Fruit fly (Drosophila melanogaster) whole organism, embryonic: ENCODE data around the gene Eip63E.

Experiments
- Abd-B ChIP-seq: fragments of 200-800 bp; sonication (Bioruptor generic); optimal IDR thresholded peaks from 2 replicates; lab custom pipeline; 2018; ENCODE audit warnings: missing biosample characterization, mild to moderate bottlenecking, missing genetic modification characterization, moderate library complexity
- CG10431 ChIP-seq: fragments of 200-800 bp; sonication (Bioruptor generic); optimal IDR thresholded peaks from 3 replicates; lab custom pipeline; 2018; ENCODE audit warnings: missing biosample characterization, mild to moderate bottlenecking, missing genetic modification characterization
- CG11085 ChIP-seq: fragments of 200-800 bp; sonication (Bioruptor generic); IDR thresholded peaks from 2 replicates; pipeline ENCODE4 v1.3.6; 2022; ENCODE audit warnings: missing biosample characterization, missing genetic modification characterization
- CG12219 ChIP-seq: fragments of 200-800 bp; sonication (Bioruptor generic); optimal IDR thresholded peaks from 3 replicates; lab custom pipeline; 2018; ENCODE audit warnings: missing biosample characterization, mild to moderate bottlenecking, missing genetic modification characterization
- CG14860 ChIP-seq: fragments of 200-800 bp; sonication (Bioruptor generic); IDR thresholded peaks from 3 replicates; pipeline ENCODE4 v1.3.6; 2022; ENCODE audit warnings: missing biosample characterization, missing genetic modification characterization; ENCODE audit not compliant: partially characterized antibody
- CG15011 ChIP-seq: fragments of 200-800 bp; sonication (Bioruptor generic); optimal IDR thresholded peaks from 3 replicates; lab custom pipeline; 2018; ENCODE audit warnings: missing biosample characterization, mild to moderate bottlenecking, missing genetic modification characterization
- CG15269 ChIP-seq: fragments of 200-800 bp; sonication (Bioruptor generic); optimal IDR thresholded peaks from 2 replicates; lab custom pipeline; 2018; ENCODE audit warnings: missing biosample characterization, mild to moderate bottlenecking, missing genetic modification characterization, moderate library complexity
- CG16863 ChIP-seq: fragments of 200-800 bp; sonication (Bioruptor generic); optimal IDR thresholded peaks from 3 replicates; lab custom pipeline; 2016; ENCODE audit warnings: missing biosample characterization, missing genetic modification characterization
- CG2120 ChIP-seq: fragments of 200-800 bp; sonication (Bioruptor generic); optimal IDR thresholded peaks from 3 replicates; lab custom pipeline; 2016; ENCODE audit warnings: missing biosample characterization, missing genetic modification characterization
- CG2678 ChIP-seq: fragments of 200-800 bp; sonication (Bioruptor generic); optimal IDR thresholded peaks from 3 replicates; lab custom pipeline; 2019; ENCODE audit warnings: missing biosample characterization, mild to moderate bottlenecking, missing genetic modification characterization, moderate library complexity
- CG30020 ChIP-seq: fragments of 200-800 bp; optimal IDR thresholded peaks from 2 replicates; lab custom pipeline; 2019; ENCODE audit warnings: missing biosample characterization, mild to moderate bottlenecking, missing genetic modification characterization, moderate library complexity
- CG4617 ChIP-seq: fragments of 200-800 bp; sonication (Bioruptor generic); optimal IDR thresholded peaks from 3 replicates; lab custom pipeline; 2016; ENCODE audit warnings: missing biosample characterization, missing genetic modification characterization, borderline replicate concordance
- CG6791 ChIP-seq: fragments of 200-800 bp; sonication (Bioruptor generic); IDR thresholded peaks from 3 replicates; pipeline ENCODE4 v1.3.6; 2022; ENCODE audit warnings: missing biosample characterization, missing genetic modification characterization; ENCODE audit not compliant: partially characterized antibody
- CG7271 ChIP-seq: fragments of 200-800 bp; sonication (Bioruptor generic); optimal IDR thresholded peaks from 2 replicates; lab custom pipeline; 2018; ENCODE audit warnings: missing biosample characterization, mild to moderate bottlenecking, missing genetic modification characterization, moderate library complexity
- CG7372 ChIP-seq: fragments of 200-800 bp; sonication (Bioruptor generic); IDR thresholded peaks from 2 replicates; pipeline ENCODE4 v1.3.6; 2022; ENCODE audit warnings: missing biosample characterization, missing genetic modification characterization
- CG9437 ChIP-seq: fragments of 200-800 bp; sonication (Bioruptor generic); optimal IDR thresholded peaks from 2 replicates; lab custom pipeline; 2018; ENCODE audit warnings: missing biosample characterization, mild to moderate bottlenecking, missing genetic modification characterization
- CG9609 ChIP-seq: fragments of 200-800 bp; sonication (Bioruptor generic); optimal IDR thresholded peaks from 3 replicates; lab custom pipeline; 2016; ENCODE audit warnings: missing biosample characterization, missing genetic modification characterization
- D19B ChIP-seq: fragments of 200-800 bp; sonication (Bioruptor generic); optimal IDR thresholded peaks from 2 replicates; lab custom pipeline; 2017; ENCODE audit warnings: missing biosample characterization, mild to moderate bottlenecking, missing genetic modification characterization
- E2f2 ChIP-seq: fragments of 200-800 bp; sonication (Bioruptor generic); IDR thresholded peaks from 2 replicates; pipeline ENCODE4 v1.3.6; 2022; ENCODE audit warnings: missing biosample characterization, missing genetic modification characterization
- Hr3 ChIP-seq: fragments of 200-800 bp; sonication (Bioruptor generic); optimal IDR thresholded peaks from 3 replicates; lab custom pipeline; 2016; ENCODE audit warnings: missing biosample characterization, missing genetic modification characterization
- NK7.1 ChIP-seq: fragments of 200-800 bp; sonication (Bioruptor generic); optimal IDR thresholded peaks from 3 replicates; lab custom pipeline; 2016; ENCODE audit warnings: missing biosample characterization, missing genetic modification characterization
- Neu2 ChIP-seq: fragments of 200-800 bp; sonication (Bioruptor generic); optimal IDR thresholded peaks from 3 replicates; lab custom pipeline; 2016; ENCODE audit warnings: missing biosample characterization, missing genetic modification characterization, borderline replicate concordance
- Oaz ChIP-seq: fragments of 200-800 bp; sonication (Bioruptor generic); IDR thresholded peaks from 2 replicates; pipeline ENCODE4 v1.3.6; 2022; ENCODE audit warnings: missing biosample characterization, missing genetic modification characterization
- Optix ChIP-seq: fragments of 200-800 bp; sonication (Bioruptor generic); IDR thresholded peaks from 3 replicates; pipeline ENCODE4 v1.3.6; 2022; ENCODE audit warnings: missing biosample characterization, missing genetic modification characterization
- Ptx1 ChIP-seq: fragments of 200-800 bp; sonication (Bioruptor generic); IDR thresholded peaks from 2 replicates; pipeline ENCODE4 v1.3.6; 2022; ENCODE audit warnings: missing biosample characterization, missing genetic modification characterization
- Six4 ChIP-seq: fragments of 200-800 bp; sonication (Bioruptor generic); optimal IDR thresholded peaks from 2 replicates; lab custom pipeline; 2016; ENCODE audit warnings: missing biosample characterization, missing genetic modification characterization
- Sry-δ ChIP-seq: fragments of 200-800 bp; sonication (Bioruptor generic); optimal IDR thresholded peaks from 2 replicates; lab custom pipeline; 2016; ENCODE audit warnings: missing biosample characterization, missing genetic modification characterization
- Ssrp ChIP-seq: fragments of 200-800 bp; sonication (Bioruptor generic); optimal IDR thresholded peaks from 2 replicates; lab custom pipeline; 2018; ENCODE audit warnings: missing biosample characterization, mild to moderate bottlenecking, missing genetic modification characterization, moderate library complexity
- Stat92E ChIP-seq, 3 experiments: fragments of >200 bp in 2 of 3; fragments of 200-800 bp in 1 of 3; sonication (Bioruptor generic) in 1 of 3; optimal IDR thresholded peaks; 2 replicates each; lab custom pipeline; 2017 to 2019; ENCODE audit warnings: missing biosample characterization in 3 of 3, missing genetic modification characterization in 3 of 3, mild to moderate bottlenecking in 1 of 3, moderate library complexity in 1 of 3
- TFAM ChIP-seq: fragments of 200-800 bp; sonication (Bioruptor generic); optimal IDR thresholded peaks from 2 replicates; lab custom pipeline; 2017; ENCODE audit warnings: missing biosample characterization, missing genetic modification characterization, inconsistent platforms
- Trl ChIP-seq, 3 experiments: fragments of >200 bp in 2 of 3; fragments of 200-800 bp in 1 of 3; sonication (Bioruptor generic) in 1 of 3; optimal IDR thresholded peaks; 2 replicates in 1 of 3; 3 replicates in 2 of 3; lab custom pipeline; 2016 to 2017; ENCODE audit warnings: missing biosample characterization in 1 of 3, missing genetic modification characterization in 1 of 3
- amos ChIP-seq: fragments of 200-800 bp; sonication (Bioruptor generic); IDR thresholded peaks from 2 replicates; pipeline ENCODE4 v1.3.6; 2022; ENCODE audit warnings: missing biosample characterization, missing genetic modification characterization; ENCODE audit not compliant: partially characterized antibody
- crol ChIP-seq: fragments of 200-800 bp; sonication (Bioruptor generic); IDR thresholded peaks from 2 replicates; pipeline ENCODE4 v1.3.6; 2022; ENCODE audit warnings: missing biosample characterization, missing genetic modification characterization
- danr ChIP-seq: fragments of 200-800 bp; sonication (Bioruptor generic); IDR thresholded peaks from 2 replicates; pipeline ENCODE4 v1.3.6; 2022; ENCODE audit warnings: missing biosample characterization, missing genetic modification characterization
- dmrt99B ChIP-seq: fragments of 200-800 bp; sonication (Bioruptor generic); optimal IDR thresholded peaks from 2 replicates; lab custom pipeline; 2018; ENCODE audit warnings: missing biosample characterization, mild to moderate bottlenecking, missing genetic modification characterization, moderate library complexity
- dpn ChIP-seq, 2 experiments: fragments of 200-800 bp; sonication (Bioruptor generic); optimal IDR thresholded peaks; 3 replicates each; lab custom pipeline; 2016; ENCODE audit warnings: missing biosample characterization in 2 of 2, missing genetic modification characterization in 2 of 2
- eve ChIP-seq, 2 experiments: fragments of >200 bp; optimal IDR thresholded peaks; 2 replicates each; lab custom pipeline; 2017; ENCODE audit warnings: missing biosample characterization in 2 of 2, missing genetic modification characterization in 2 of 2
- gcm2 ChIP-seq: fragments of 200-800 bp; sonication (Bioruptor generic); optimal IDR thresholded peaks from 2 replicates; lab custom pipeline; 2016; ENCODE audit warnings: missing biosample characterization, missing genetic modification characterization
- grau ChIP-seq: fragments of 200-800 bp; optimal IDR thresholded peaks from 3 replicates; lab custom pipeline; 2019; ENCODE audit warnings: missing biosample characterization, mild to moderate bottlenecking, missing genetic modification characterization, moderate library complexity
- gt ChIP-seq: fragments of 200-800 bp; sonication (Bioruptor generic); IDR thresholded peaks from 2 replicates; pipeline ENCODE4 v1.3.6; 2022; ENCODE audit warnings: missing biosample characterization, missing genetic modification characterization
- her ChIP-seq: fragments of 200-800 bp; sonication (Bioruptor generic); optimal IDR thresholded peaks from 2 replicates; lab custom pipeline; 2016; ENCODE audit warnings: missing biosample characterization, missing genetic modification characterization
- nom ChIP-seq: fragments of 200-800 bp; sonication (Bioruptor generic); optimal IDR thresholded peaks from 2 replicates; lab custom pipeline; 2017; ENCODE audit warnings: missing biosample characterization, missing genetic modification characterization, mild to moderate bottlenecking, moderate library complexity, missing genetic modification reagents
- org-1 ChIP-seq: fragments of 200-800 bp; sonication (Bioruptor generic); optimal IDR thresholded peaks from 2 replicates; lab custom pipeline; 2017; ENCODE audit warnings: missing biosample characterization, missing genetic modification characterization
- prd ChIP-seq, 3 experiments: fragments of >200 bp in 2 of 3; fragments of 200-800 bp in 1 of 3; sonication (Bioruptor generic) in 1 of 3; optimal IDR thresholded peaks in 2 of 3; IDR thresholded peaks in 1 of 3; 2 replicates in 2 of 3; 3 replicates in 1 of 3; pipeline versions ENCODE4 v1.3.6 to Lab custom; 2017 to 2022; ENCODE audit warnings: missing biosample characterization in 1 of 3, missing genetic modification characterization in 1 of 3
- row ChIP-seq: fragments of 200-800 bp; sonication (Bioruptor generic); IDR thresholded peaks from 3 replicates; pipeline ENCODE4 v1.3.6; 2022; ENCODE audit warnings: missing biosample characterization, missing genetic modification characterization
- scrt ChIP-seq: fragments of 200-800 bp; sonication (Bioruptor generic); optimal IDR thresholded peaks from 2 replicates; lab custom pipeline; 2018; ENCODE audit warnings: missing biosample characterization, mild to moderate bottlenecking, missing genetic modification characterization, moderate library complexity
- sna ChIP-seq: fragments of 200-800 bp; sonication (Bioruptor generic); IDR thresholded peaks from 2 replicates; pipeline ENCODE4 v1.3.6; 2022; ENCODE audit warnings: missing biosample characterization, missing genetic modification characterization; ENCODE audit not compliant: partially characterized antibody
- tap ChIP-seq: fragments of 200-800 bp; optimal IDR thresholded peaks from 3 replicates; lab custom pipeline; 2019; ENCODE audit warnings: missing biosample characterization, mild to moderate bottlenecking, missing genetic modification characterization, moderate library complexity
- unc-4 ChIP-seq: fragments of 200-800 bp; sonication (Bioruptor generic); IDR thresholded peaks from 2 replicates; pipeline ENCODE4 v1.3.6; 2022; ENCODE audit warnings: missing biosample characterization, missing genetic modification characterization; ENCODE audit not compliant: partially characterized antibody

The Eip63E gene

dm6 chr3L:3556409-3556808, 40.9 kb downstream of the Eip63E start (continued):
- TF ChIP-seq amos (GFP tag; lab: Robert Waterston, UW) (no peak), CG14860 (GFP tag; lab: Robert Waterston, UW) (no peak), CG30020 (no peak), gcm2 (GFP tag; lab: Kevin White, UChicago) (peak; percentile 68), TFAM (GFP tag; lab: Kevin White, UChicago) (no peak), NK7.1 (GFP tag; lab: Kevin White, UChicago) (peak; percentile 15), dmrt99B (peak; percentile 76), CG10431 (GFP tag; lab: Kevin White, UChicago) (peak; percentile 24), CG9609 (GFP tag; lab: Kevin White, UChicago) (peak; percentile 44), her (GFP tag; lab: Kevin White, UChicago) (no peak), Abd-B (GFP tag; lab: Kevin White, UChicago) (peak; percentile 63), CG9437 (peak; percentile 52), CG16863 (GFP tag; lab: Kevin White, UChicago) (peak; percentile 57), Stat92E (GFP tag; optimal IDR thresholded peaks at IDR 0.05; lab: Kevin White, UChicago) (peak in 1 of 3 experiments; percentile 55), D19B (GFP tag; lab: Kevin White, UChicago) (peak; percentile 18), Neu2 (GFP tag; lab: Kevin White, UChicago) (no peak), nom (GFP tag; lab: Kevin White, UChicago) (peak; percentile 93), CG12219 (peak; percentile 49), Optix (no peak), unc-4 (GFP tag; lab: Robert Waterston, UW) (no peak), tap (tag; lab: Kevin White, UChicago) (peak; percentile 25), CG4617 (GFP tag; lab: Kevin White, UChicago) (no peak), Six4 (GFP tag; lab: Kevin White, UChicago) (peak; percentile 24), CG11085 (no peak), eve (GFP tag; optimal IDR thresholded peaks at IDR 0.05; lab: Kevin White, UChicago) (peak in 1 of 2 experiments; percentile 82), dpn (GFP tag; optimal IDR thresholded peaks at IDR 0.05; lab: Kevin White, UChicago) (peak; percentile 47 to 58), row (peak; percentile 81), Ssrp (peak; percentile 55), CG15269 (tag; lab: Kevin White, UChicago) (peak; percentile 64), Ptx1 (GFP tag; lab: Robert Waterston, UW) (peak; percentile 50; the same call in 1 of the 2 replicates), crol (GFP tag; lab: Robert Waterston, UW) (no peak), scrt (GFP tag; lab: Kevin White, UChicago) (peak; percentile 44), CG6791 (GFP tag; lab: Robert Waterston, UW) (no peak), Trl (optimal IDR thresholded peaks at IDR 0.05; lab: Kevin White, UChicago) (no peak), Trl (GFP tag; optimal IDR thresholded peaks at IDR 0.05; lab: Kevin White, UChicago) (peak; percentile 29), danr (GFP tag; lab: Robert Waterston, UW) (0 out of 2 replicates have a peak, but pooled peaks have one; percentile 24), CG2120 (GFP tag; lab: Kevin White, UChicago) (peak; percentile 64), CG2678 (tag; lab: Kevin White, UChicago) (peak; percentile 77), CG15011 (GFP tag; lab: Kevin White, UChicago) (peak; percentile 22), CG7271 (tag; lab: Kevin White, UChicago) (no peak), Oaz (no peak), org-1 (GFP tag; lab: Kevin White, UChicago) (peak; percentile 34), Hr3 (GFP tag; lab: Kevin White, UChicago) (peak; percentile 32), prd (optimal IDR thresholded peaks at IDR 0.05; lab: Kevin White, UChicago) (no peak), prd (GFP tag; IDR thresholded peaks at IDR 0.05; lab: Robert Waterston, UW) (peak; percentile 49; the same call in 2 of the 3 replicates), gt (peak; percentile 52; the same call in 1 of the 2 replicates), E2f2 (GFP tag; lab: Robert Waterston, UW) (peak; percentile 19; the same call in 1 of the 2 replicates), Sry-δ (GFP tag; lab: Kevin White, UChicago) (no peak), CG7372 (GFP tag; lab: Robert Waterston, UW) (peak; percentile 12; the same call in 1 of the 2 replicates), grau (tag; lab: Kevin White, UChicago) (peak; percentile 93), sna (no peak)
